Fruit fly (Drosophila melanogaster): Measurements from ENCODE around the gene Pex11c.

Pex11c gene

dm6 chr3R:23214603-23215433 is 43.3 kb upstream of the Pex11c start:
- TF ChIP-seq CG9705 (GFP tag; optimal IDR thresholded peaks at IDR 0.05) (no peak), psq (GFP tag; optimal IDR thresholded peaks at IDR 0.05) (peak; percentile 75), Rel (GFP tag; optimal IDR thresholded peaks at IDR 0.05) (no peak), Rel (tag; optimal IDR thresholded peaks at IDR 0.05) (peak; percentile 55), CrebA (GFP tag; optimal IDR thresholded peaks at IDR 0.05; ENCODE audit: borderline replicate concordance) (peak; percentile 16), brk (GFP tag; optimal IDR thresholded peaks at IDR 0.05) (peak; percentile 1), OdsH (GFP tag; optimal IDR thresholded peaks at IDR 0.05) (peak; percentile 34), rgr (GFP tag; optimal IDR thresholded peaks at IDR 0.05) (no peak), Myc (optimal IDR thresholded peaks at IDR 0.05) (peak; percentile 78), Dif (GFP tag; optimal IDR thresholded peaks at IDR 0.05; ENCODE audit: partially characterized antibody) (no peak), HLH106 (tag; optimal IDR thresholded peaks at IDR 0.05) (peak; percentile 51), Mio (GFP tag; optimal IDR thresholded peaks at IDR 0.05) (no peak), Dfd (GFP tag; optimal IDR thresholded peaks at IDR 0.05) (no peak), h (GFP tag; optimal IDR thresholded peaks at IDR 0.05) (peak; percentile 29), foxo (GFP tag; optimal IDR thresholded peaks at IDR 0.05) (peak in 1 of 2 experiments; percentile 24), Abd-B (GFP tag; optimal IDR thresholded peaks at IDR 0.05) (no peak), br (GFP tag; optimal IDR thresholded peaks at IDR 0.05) (peak; percentile 11), ey (GFP tag; optimal IDR thresholded peaks at IDR 0.05) (peak; percentile 50), Sp1 (GFP tag; optimal IDR thresholded peaks at IDR 0.05) (peak; percentile 31), woc (GFP tag; optimal IDR thresholded peaks at IDR 0.05) (peak; percentile 28), fru (GFP tag; optimal IDR thresholded peaks at IDR 0.05) (peak; percentile 0), N (GFP tag; optimal IDR thresholded peaks at IDR 0.05) (no peak), tai (GFP tag; optimal IDR thresholded peaks at IDR 0.05) (peak; percentile 67), dmrt93B (GFP tag; optimal IDR thresholded peaks at IDR 0.05) (no peak), pan (optimal IDR thresholded peaks at IDR 0.05) (no peak)

- TF ChIP-seq Mio (GFP tag; optimal IDR thresholded peaks at IDR 0.05) = no peak
- no peak for TF ChIP-seq ey (GFP tag; optimal IDR thresholded peaks at IDR 0.05)
- no peak for TF ChIP-seq foxo (GFP tag; optimal IDR thresholded peaks at IDR 0.05)
- TF ChIP-seq psq (GFP tag; optimal IDR thresholded peaks at IDR 0.05) = peak; percentile 23
- no peak for TF ChIP-seq pan (optimal IDR thresholded peaks at IDR 0.05)
- no peak for TF ChIP-seq Rel (GFP tag; optimal IDR thresholded peaks at IDR 0.05)
- TF ChIP-seq Rel (tag; optimal IDR thresholded peaks at IDR 0.05) = peak; percentile 22
- TF ChIP-seq sv (GFP tag; optimal IDR thresholded peaks at IDR 0.05) = no peak
These were observed 42.8 kb upstream of the Pex11c start for dm6 chr3R:23215434-23215730.

DNA sequence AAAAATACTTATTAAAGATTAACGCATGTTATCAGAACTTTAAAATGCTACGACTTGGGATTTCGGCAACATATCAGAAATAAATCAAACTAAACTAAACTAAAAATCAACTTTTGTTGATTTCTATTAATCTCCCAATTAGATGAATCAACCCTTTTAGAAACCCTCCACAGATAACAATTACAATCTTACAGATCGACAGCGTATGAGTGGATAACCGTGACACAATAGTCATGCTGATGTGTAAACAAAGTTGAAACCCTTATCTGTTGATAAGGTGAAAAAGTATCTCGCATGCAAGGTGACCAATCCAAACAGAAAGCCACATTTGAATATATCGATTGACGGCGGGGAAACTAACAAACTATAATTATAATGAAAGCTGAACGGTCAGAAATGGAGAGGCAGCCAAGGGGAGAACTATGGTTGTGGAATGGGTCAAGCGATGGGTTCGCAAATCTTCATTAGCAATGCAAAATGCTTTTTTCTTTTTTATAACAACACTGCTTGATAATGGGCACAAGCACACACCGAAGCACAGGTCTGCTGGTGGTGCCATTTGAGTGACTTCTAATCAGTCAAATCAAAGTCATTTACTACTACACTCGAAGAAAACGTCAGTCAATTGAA is 40.9 kb upstream of the Pex11c start:
- no peak for TF ChIP-seq psq (GFP tag; optimal IDR thresholded peaks at IDR 0.05)
- no peak for TF ChIP-seq usp (GFP tag; optimal IDR thresholded peaks at IDR 0.05)
- TF ChIP-seq tai (GFP tag; optimal IDR thresholded peaks at IDR 0.05) = no peak

DNA sequence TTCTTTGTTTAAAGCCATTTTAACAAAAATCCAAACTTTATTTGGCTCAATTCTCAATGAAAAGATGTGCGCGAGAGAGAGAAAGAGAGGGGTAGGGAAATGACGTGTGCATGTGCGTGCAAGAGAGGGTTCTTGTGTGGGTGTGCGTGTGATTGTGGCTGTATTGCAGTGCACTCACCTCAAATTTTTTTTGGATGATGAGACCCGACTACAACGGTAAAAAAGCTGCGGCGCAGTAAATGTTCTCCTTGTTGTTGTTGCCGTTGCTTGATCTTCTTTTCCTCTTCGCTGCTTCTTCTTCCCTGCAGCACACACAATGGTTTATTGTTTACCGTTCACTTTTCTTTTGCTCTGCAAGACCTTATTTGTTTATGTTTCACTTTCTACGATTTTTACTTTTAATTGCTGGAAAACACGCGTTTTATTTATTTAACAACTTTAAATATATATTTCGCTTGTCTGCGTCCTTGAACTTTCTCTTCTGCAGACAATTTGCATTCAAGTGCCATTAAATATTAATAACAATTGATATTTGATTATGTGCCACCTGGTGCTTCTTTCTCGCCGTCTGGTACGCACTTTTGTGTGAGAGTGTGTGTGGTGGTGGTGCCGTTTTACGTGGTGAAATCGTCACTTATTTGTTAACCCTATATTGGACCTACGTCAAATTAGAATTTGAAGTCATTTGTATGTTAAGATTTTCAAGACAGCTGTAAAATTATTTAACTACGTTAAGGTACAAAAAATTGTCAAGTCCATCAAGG is 37.7 kb upstream of the Pex11c start:
- peak in 1 of 2 experiments; percentile 10 for TF ChIP-seq dl (GFP tag; optimal IDR thresholded peaks at IDR 0.05; ENCODE audit: insufficient read depth in 1 of 2, partially characterized antibody in 2 of 2)
- TF ChIP-seq psq (GFP tag; optimal IDR thresholded peaks at IDR 0.05) = peak; percentile 46
- no peak for TF ChIP-seq lola (GFP tag; optimal IDR thresholded peaks at IDR 0.05)
- TF ChIP-seq CG9705 (GFP tag; optimal IDR thresholded peaks at IDR 0.05) = no peak
- no peak for TF ChIP-seq Dif (GFP tag; optimal IDR thresholded peaks at IDR 0.05; ENCODE audit: partially characterized antibody)
- TF ChIP-seq pan (optimal IDR thresholded peaks at IDR 0.05) = no peak
- no peak for TF ChIP-seq usp (GFP tag; optimal IDR thresholded peaks at IDR 0.05)
- no peak for TF ChIP-seq sv (GFP tag; optimal IDR thresholded peaks at IDR 0.05)
- no peak for TF ChIP-seq Jra (GFP tag; optimal IDR thresholded peaks at IDR 0.05)
- TF ChIP-seq dsf (GFP tag; optimal IDR thresholded peaks at IDR 0.05; ENCODE audit: borderline replicate concordance) = no peak
- no peak for TF ChIP-seq CG32264 (GFP tag; optimal IDR thresholded peaks at IDR 0.05)
- TF ChIP-seq CrebA (GFP tag; optimal IDR thresholded peaks at IDR 0.05; ENCODE audit: borderline replicate concordance) = no peak
- no peak for TF ChIP-seq OdsH (GFP tag; optimal IDR thresholded peaks at IDR 0.05)
- peak; percentile 20 for TF ChIP-seq Hr83 (GFP tag; optimal IDR thresholded peaks at IDR 0.05; ENCODE audit: poor library complexity, severe bottlenecking)
- peak; percentile 19 for TF ChIP-seq br (GFP tag; optimal IDR thresholded peaks at IDR 0.05)
- TF ChIP-seq brk (GFP tag; optimal IDR thresholded peaks at IDR 0.05) = no peak
- no peak for TF ChIP-seq rgr (GFP tag; optimal IDR thresholded peaks at IDR 0.05)
- TF ChIP-seq N (GFP tag; optimal IDR thresholded peaks at IDR 0.05) = no peak
- no peak for TF ChIP-seq Myc (optimal IDR thresholded peaks at IDR 0.05)
- TF ChIP-seq Sp1 (GFP tag; optimal IDR thresholded peaks at IDR 0.05) = no peak
- no peak for TF ChIP-seq ey (GFP tag; optimal IDR thresholded peaks at IDR 0.05)
- no peak for TF ChIP-seq Hr78 (GFP tag; optimal IDR thresholded peaks at IDR 0.05)
- TF ChIP-seq Dfd (GFP tag; optimal IDR thresholded peaks at IDR 0.05) = no peak
- TF ChIP-seq Abd-B (GFP tag; optimal IDR thresholded peaks at IDR 0.05) = no peak
- no peak for TF ChIP-seq GATAd (GFP tag; optimal IDR thresholded peaks at IDR 0.05)
- peak; percentile 10 for TF ChIP-seq Rel (GFP tag; optimal IDR thresholded peaks at IDR 0.05)
- TF ChIP-seq Rel (tag; optimal IDR thresholded peaks at IDR 0.05) = peak; percentile 60
- no peak for TF ChIP-seq foxo (GFP tag; optimal IDR thresholded peaks at IDR 0.05)
- TF ChIP-seq Hnf4 (GFP tag; optimal IDR thresholded peaks at IDR 0.05) = peak; percentile 15
- peak; percentile 7 for TF ChIP-seq woc (GFP tag; optimal IDR thresholded peaks at IDR 0.05)
- TF ChIP-seq jim (GFP tag; optimal IDR thresholded peaks at IDR 0.05) = no peak

Measured in whole organism, wandering third instar larva.